Worm (Caenorhabditis elegans) whole organism, midembryonic: ENCODE results near the gene F38B6.3.

Experiments used
- T22C8.4 ChIP-seq: fragments of 200-800 bp; sonication (Bioruptor generic); IDR thresholded peaks from 2 replicates; pipeline ENCODE4 v1.3.6; 2022; ENCODE audit warnings: missing genetic modification characterization, missing compliant biosample characterization
- cog-1 ChIP-seq: sonication (generic microtip); optimal IDR thresholded peaks from 2 replicates; lab custom pipeline; 2016; ENCODE audit warnings: missing genetic modification characterization, missing compliant biosample characterization
- flt-1 ChIP-seq: fragments of 200-800 bp; sonication (Bioruptor generic); IDR thresholded peaks from 2 replicates; pipeline ENCODE4 v1.3.6; 2022; ENCODE audit warnings: missing genetic modification characterization, missing compliant biosample characterization
- klf-2 ChIP-seq: fragments of 200-800 bp; sonication (Bioruptor generic); conservative IDR thresholded peaks from 2 replicates; pipeline ENCODE4 v1.3.6; 2022; ENCODE audit warnings: missing genetic modification reagents, missing genetic modification characterization, missing compliant biosample characterization
- med-1 ChIP-seq: sonication (generic microtip); optimal IDR thresholded peaks from 2 replicates; lab custom pipeline; 2017; ENCODE audit warnings: missing genetic modification characterization, mild to moderate bottlenecking, missing compliant biosample characterization, antibody characterized with exemption, missing genetic modification reagents; ENCODE audit not compliant: insufficient read depth
- ref-1 ChIP-seq: fragments of 200-800 bp; sonication (Bioruptor generic); conservative IDR thresholded peaks from 2 replicates; pipeline ENCODE4 v1.3.6; 2022; ENCODE audit warnings: missing genetic modification reagents, missing genetic modification characterization, missing compliant biosample characterization
- tab-1 ChIP-seq: fragments of 200-800 bp; sonication (Bioruptor generic); IDR thresholded peaks from 2 replicates; pipeline ENCODE4 v1.3.6; 2022; ENCODE audit warnings: missing genetic modification characterization, missing compliant biosample characterization
- ztf-23 ChIP-seq: fragments of 200-800 bp; sonication (Bioruptor generic); IDR thresholded peaks from 2 replicates; pipeline ENCODE4 v1.3.6; 2022; ENCODE audit warnings: missing genetic modification reagents, missing genetic modification characterization, missing compliant biosample characterization
- ztf-29 ChIP-seq: fragments of 200-800 bp; sonication (Bioruptor generic); IDR thresholded peaks from 2 replicates; pipeline ENCODE4 v1.3.6; 2022; ENCODE audit warnings: missing genetic modification reagents, missing genetic modification characterization, missing compliant biosample characterization

DNA sequence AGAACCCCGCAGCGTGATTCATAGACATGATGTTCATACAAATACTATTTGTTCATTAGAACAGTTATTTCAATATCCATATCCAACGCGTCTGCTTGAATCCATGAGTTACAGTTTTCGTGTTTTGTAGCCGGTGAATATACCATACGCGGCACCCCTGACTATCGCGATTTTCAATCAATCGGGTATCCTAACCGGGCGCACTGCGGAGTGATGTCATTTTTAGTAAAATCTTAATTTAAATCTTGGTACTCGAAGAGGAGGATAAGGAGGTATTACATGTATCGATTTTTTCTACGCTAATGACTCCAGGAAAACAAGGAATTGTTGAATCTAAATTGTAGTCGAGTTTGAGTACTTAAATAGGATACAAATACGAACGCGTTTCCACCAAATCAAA lies 24.1 kb upstream of the F38B6.3 start:
- TF ChIP-seq ztf-29 (no peak), cog-1 (tag; lab: Kevin White, UChicago) (no peak), T22C8.4 (no peak), ztf-23 (no peak), med-1 (GFP tag; lab: Kevin White, UChicago) (no peak), ref-1 (GFP tag; lab: Robert Waterston, UW) (no peak), flt-1 (GFP tag; lab: Robert Waterston, UW) (no peak), klf-2 (GFP tag; lab: Robert Waterston, UW) (no peak), tab-1 (no peak)
